Worm (Caenorhabditis elegans): Measurements from ENCODE around the gene mrps-9.
A peak's percentile ranks its signal among the peaks of the same experiment; 100 is the strongest.

Gene mrps-9

DNA sequence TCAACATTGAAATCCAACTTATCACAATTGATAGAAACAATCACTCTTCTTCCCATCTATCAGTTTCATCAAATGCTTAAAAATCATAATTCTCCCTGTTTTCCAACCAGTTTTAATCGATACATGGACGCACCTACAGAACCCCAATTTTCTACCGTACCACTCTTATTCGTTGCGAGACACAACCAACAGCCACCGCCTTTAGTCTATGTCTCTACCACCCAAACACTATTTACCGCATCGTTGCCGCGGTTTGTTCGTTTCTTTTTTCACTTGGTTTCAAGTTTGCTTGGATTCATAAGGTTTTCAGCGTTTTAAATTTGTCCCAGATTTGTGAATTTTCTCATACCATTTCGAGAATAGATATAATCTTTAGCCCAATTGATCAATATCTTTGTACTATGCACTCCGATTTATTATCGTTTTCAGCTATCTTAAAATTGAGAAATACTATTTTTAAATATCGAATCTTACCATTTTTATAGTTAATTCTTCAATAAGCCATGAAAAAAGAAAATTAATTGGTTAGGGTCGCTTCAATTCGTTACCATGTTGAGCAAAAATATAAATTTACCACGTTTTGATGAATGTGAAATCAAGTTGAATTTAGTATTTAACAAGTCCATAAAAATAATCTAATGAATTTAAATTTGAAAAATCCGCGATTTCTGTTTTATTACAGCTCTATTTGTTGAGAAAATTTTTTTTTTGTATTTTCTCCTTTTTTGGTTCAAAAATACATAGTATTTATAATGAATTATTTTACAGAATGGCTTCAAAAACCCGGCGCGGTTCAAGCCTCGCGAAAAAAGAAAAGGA lies 44.6 kb downstream of the mrps-9 start, which contains the start of gene F10E9.3:
F10E9.3 (plus strand) TSS at position 769 of the 819 bp plus-strand sequence.
- TF ChIP-seq aly-2 (tag; optimal IDR thresholded peaks at IDR 0.05) (no peak), nhr-71 (tag; optimal IDR thresholded peaks at IDR 0.05) (no peak), skn-1 (tag; optimal IDR thresholded peaks at IDR 0.05) (peak; percentile 21), pag-3 (tag; optimal IDR thresholded peaks at IDR 0.05; ENCODE audit: borderline replicate concordance, insufficient read depth) (no peak), nhr-12 (tag; optimal IDR thresholded peaks at IDR 0.05) (no peak), dpl-1 (GFP tag; optimal IDR thresholded peaks at IDR 0.05) (peak in 2 of 3 experiments; percentile 36 to 55), fkh-10 (GFP tag; optimal IDR thresholded peaks at IDR 0.05) (no peak), C34B4.2 (tag; optimal IDR thresholded peaks at IDR 0.05) (no peak), ces-1 (GFP tag; optimal IDR thresholded peaks at IDR 0.05) (no peak), rnt-1 (tag; optimal IDR thresholded peaks at IDR 0.05) (peak; percentile 27), sox-4 (tag; optimal IDR thresholded peaks at IDR 0.05) (no peak), nhr-19 (GFP tag; conservative IDR thresholded peaks at IDR 0.05) (no peak), elt-2 (tag; optimal IDR thresholded peaks at IDR 0.05) (no peak), lin-14 (GFP tag; optimal IDR thresholded peaks at IDR 0.05) (no peak), lin-35 (GFP tag; optimal IDR thresholded peaks at IDR 0.05) (peak; percentile 3 to 72), blmp-1 (tag; optimal IDR thresholded peaks at IDR 0.05) (peak; percentile 50), nhr-76 (tag; optimal IDR thresholded peaks at IDR 0.05) (no peak), aha-1 (tag; optimal IDR thresholded peaks at IDR 0.05) (no peak), fkh-4 (tag; optimal IDR thresholded peaks at IDR 0.05; ENCODE audit: borderline replicate concordance) (no peak), tbx-2 (tag; optimal IDR thresholded peaks at IDR 0.05) (no peak), nhr-85 (tag) (peak; percentile 78), mep-1 (tag; optimal IDR thresholded peaks at IDR 0.05) (no peak), swsn-7 (tag; optimal IDR thresholded peaks at IDR 0.05) (no peak), efl-3 (GFP tag; optimal IDR thresholded peaks at IDR 0.05) (no peak), nhr-47 (tag; optimal IDR thresholded peaks at IDR 0.05) (no peak), ceh-82 (tag; optimal IDR thresholded peaks at IDR 0.05) (no peak), unc-130 (tag; optimal IDR thresholded peaks at IDR 0.05) (no peak), hlh-4 (tag; optimal IDR thresholded peaks at IDR 0.05) (no peak), nhr-237 (tag; optimal IDR thresholded peaks at IDR 0.05) (no peak), fos-1 (tag; optimal IDR thresholded peaks at IDR 0.05) (no peak), nhr-28 (tag; optimal IDR thresholded peaks at IDR 0.05) (no peak), unc-62 (GFP tag; optimal IDR thresholded peaks at IDR 0.05) (no peak), grh-1 (GFP tag; IDR thresholded peaks at IDR 0.05) (no peak), vab-15 (tag; optimal IDR thresholded peaks at IDR 0.05) (no peak), snu-23 (GFP tag; optimal IDR thresholded peaks at IDR 0.05) (peak; percentile 23), lir-3 (tag; optimal IDR thresholded peaks at IDR 0.05; ENCODE audit: poor library complexity) (no peak), pax-3 (tag; optimal IDR thresholded peaks at IDR 0.05) (no peak), egl-13 (tag; optimal IDR thresholded peaks at IDR 0.05) (no peak), ceh-8 (GFP tag; optimal IDR thresholded peaks at IDR 0.05) (no peak), unc-30 (tag; optimal IDR thresholded peaks at IDR 0.05) (no peak), lsy-2 (tag; optimal IDR thresholded peaks at IDR 0.05) (peak; percentile 80 to 97), lin-15B (tag; optimal IDR thresholded peaks at IDR 0.05) (no peak), nhr-11 (tag; optimal IDR thresholded peaks at IDR 0.05) (no peak), elt-3 (tag; optimal IDR thresholded peaks at IDR 0.05) (no peak), alr-1 (tag; optimal IDR thresholded peaks at IDR 0.05; ENCODE audit: borderline replicate concordance) (no peak), snpc-4 (tag; optimal IDR thresholded peaks at IDR 0.05) (no peak), egl-27 (tag; optimal IDR thresholded peaks at IDR 0.05) (no peak), ceh-88 (GFP tag; IDR thresholded peaks at IDR 0.05) (no peak), mab-9 (GFP tag; IDR thresholded peaks at IDR 0.05) (no peak), dsc-1 (tag; optimal IDR thresholded peaks at IDR 0.05) (no peak), lin-39 (tag; optimal IDR thresholded peaks at IDR 0.05) (no peak)
